Worm (Caenorhabditis elegans) whole organism, L4/young adult: ENCODE measurements around the gene F26H11.4.

ENCODE experiments used
- W03F9.2 ChIP-seq: fragments of 150-350 bp; optimal IDR thresholded peaks from 2 replicates; lab custom pipeline; 2014; ENCODE audit warnings: missing biosample characterization, missing genetic modification characterization
- dao-5 ChIP-seq: sonication (generic microtip); optimal IDR thresholded peaks from 2 replicates; lab custom pipeline; 2016; ENCODE audit warnings: missing genotype, missing genetic modification characterization, moderate library complexity, missing compliant biosample characterization
- him-1 ChIP-seq: sonication (generic microtip); optimal IDR thresholded peaks from 2 replicates; lab custom pipeline; 2016; ENCODE audit warnings: missing genotype, missing genetic modification reagents, missing genetic modification characterization, missing compliant biosample characterization

F26H11.4 gene

DNA sequence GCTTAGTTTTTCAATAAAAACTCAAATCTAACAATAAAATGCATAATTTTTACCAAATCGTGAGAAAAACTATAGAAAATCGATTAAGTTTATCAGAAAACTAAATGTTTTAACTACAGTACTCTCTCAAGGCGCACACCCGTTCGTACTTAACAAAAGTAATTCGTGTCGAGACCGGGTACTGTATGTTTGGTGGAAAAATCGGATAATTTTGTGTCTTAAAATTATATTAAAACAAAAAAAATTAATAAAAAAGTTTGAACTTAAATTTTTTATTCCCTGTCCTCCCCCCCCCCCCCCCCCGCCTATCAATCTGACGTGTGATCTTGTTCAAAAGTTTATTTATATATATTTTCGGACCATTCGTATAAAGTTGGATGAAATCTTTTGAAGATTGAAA, at the start of gene F26H11.4:
F26H11.4 (plus strand) TSS at position 301 of the 400 bp plus-strand sequence.
- TF ChIP-seq W03F9.2 (no peak), him-1 (tag; lab: Kevin White, UChicago) (no peak), dao-5 (tag; lab: Kevin White, UChicago) (no peak)

DNA sequence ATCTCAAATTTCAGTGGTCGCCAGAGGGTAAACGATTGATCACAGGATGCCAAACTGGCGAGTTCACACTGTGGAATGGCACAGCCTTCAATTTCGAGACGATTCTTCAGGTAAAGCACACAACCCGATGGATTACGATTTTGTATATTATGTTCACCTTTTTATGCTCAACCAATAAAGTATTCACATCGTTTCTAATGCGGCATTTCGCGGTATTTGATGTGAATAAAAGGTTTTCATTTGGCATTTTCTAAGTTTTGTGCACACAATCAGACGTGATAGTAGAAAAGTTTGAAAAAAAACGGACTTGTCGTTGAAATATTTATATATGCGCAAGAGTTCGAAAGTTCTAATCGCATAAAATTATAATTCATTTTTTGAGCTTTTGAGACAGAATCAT, 49.4 kb upstream of the F26H11.4 start:
- TF ChIP-seq dao-5 (tag; lab: Kevin White, UChicago) (no peak), W03F9.2 (no peak), him-1 (tag; lab: Kevin White, UChicago) (no peak)

DNA sequence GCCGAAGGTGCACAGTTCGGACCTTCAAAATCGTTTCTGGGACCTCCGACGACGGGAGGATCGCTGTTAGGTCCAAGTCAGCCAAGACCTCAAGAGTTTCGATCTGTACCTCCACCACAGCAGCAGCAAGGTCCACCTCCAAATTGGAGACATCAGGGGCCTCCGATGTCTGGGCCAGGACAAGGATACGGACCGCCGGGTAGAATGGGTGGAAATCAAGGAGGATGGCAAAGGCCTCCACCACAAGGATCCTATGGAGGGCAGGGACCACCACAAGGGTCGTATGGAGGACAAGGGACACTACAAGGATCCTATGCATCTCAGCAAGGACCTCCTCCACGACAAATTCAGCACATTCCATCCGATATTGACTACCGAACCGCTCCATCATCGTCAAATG, 47.7 kb upstream of the F26H11.4 start:
- TF ChIP-seq him-1 (tag; lab: Kevin White, UChicago): no peak
- no peak for TF ChIP-seq W03F9.2
- no peak for TF ChIP-seq dao-5 (tag; lab: Kevin White, UChicago)

DNA sequence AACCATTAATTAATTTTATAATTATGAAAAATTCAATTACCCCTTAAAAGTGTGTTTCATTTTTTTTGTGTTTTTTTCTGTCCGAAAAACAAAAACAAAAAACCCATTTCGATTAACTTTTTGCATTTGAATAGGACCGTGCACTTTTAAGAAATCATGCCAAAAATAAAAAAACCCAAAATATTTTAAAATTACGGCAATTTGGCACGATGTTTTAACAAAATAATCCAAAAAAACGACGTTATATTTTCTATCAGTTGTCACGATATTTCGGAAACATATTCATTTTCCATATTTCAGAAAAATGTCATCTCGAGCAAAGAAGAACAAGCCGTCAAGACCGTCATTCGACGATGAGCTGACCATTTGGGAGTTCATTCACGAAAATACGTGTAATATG, 46.7 kb upstream of the F26H11.4 start, which contains the start of gene tebp-1:
tebp-1 (plus strand) TSS at position 301 of the 400 bp plus-strand sequence.
- TF ChIP-seq dao-5 (tag; lab: Kevin White, UChicago): no peak
- no peak for TF ChIP-seq him-1 (tag; lab: Kevin White, UChicago)
- no peak for TF ChIP-seq W03F9.2

DNA sequence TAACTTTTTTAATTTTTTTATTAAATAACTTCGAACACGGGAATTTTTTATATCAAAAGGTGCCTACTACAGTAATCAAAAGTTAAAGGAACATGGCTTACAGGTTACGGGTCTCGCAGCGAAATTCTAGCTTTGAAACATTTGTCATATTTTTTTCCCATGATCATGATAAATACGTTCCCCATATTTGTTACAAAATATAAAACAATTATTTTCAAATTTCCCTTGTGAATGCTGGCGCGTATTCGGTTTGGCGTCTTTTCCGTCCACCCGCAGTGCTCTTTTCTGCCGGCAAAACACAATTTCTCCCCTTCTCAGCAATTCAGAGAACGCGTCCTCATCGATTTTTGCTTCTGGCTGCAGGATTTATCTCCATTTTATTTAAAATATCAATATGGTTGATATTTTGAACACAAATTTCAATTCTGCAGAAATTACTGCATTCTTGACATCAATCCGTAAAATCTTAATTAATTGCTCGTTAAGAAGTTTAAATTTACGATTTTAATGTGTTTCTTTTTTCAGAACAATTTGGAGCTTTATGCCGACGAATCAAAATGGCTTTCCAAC, 43.1 kb upstream of the F26H11.4 start, which contains the start of gene imb-2:
imb-2 (plus strand) TSS at position 520 of the 570 bp plus-strand sequence.
- no peak for TF ChIP-seq him-1 (tag; lab: Kevin White, UChicago)
- TF ChIP-seq W03F9.2: peak; percentile 60
- TF ChIP-seq dao-5 (tag; lab: Kevin White, UChicago): no peak

DNA sequence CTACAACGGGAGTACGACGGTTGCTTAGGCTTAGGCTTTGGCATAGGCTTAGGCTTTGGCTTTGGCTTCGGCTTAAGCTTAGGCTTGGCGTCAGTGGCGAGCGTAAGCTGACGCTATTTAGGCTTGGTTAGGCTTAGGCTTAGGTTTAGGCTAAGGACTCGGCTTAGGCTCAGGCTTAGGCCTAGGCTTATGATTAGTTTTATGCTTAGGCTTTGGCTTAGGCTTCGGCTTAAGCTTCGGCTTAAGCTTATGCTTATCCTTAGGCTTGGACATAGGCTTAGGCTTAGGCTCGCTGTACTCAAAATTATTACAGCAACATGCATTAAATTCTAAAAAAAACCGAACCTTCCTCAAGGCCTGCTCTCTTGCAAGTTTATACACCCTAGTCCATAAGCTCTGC, 33.8 kb upstream of the F26H11.4 start:
- TF ChIP-seq him-1 (tag; lab: Kevin White, UChicago) (no peak), W03F9.2 (no peak), dao-5 (tag; lab: Kevin White, UChicago) (no peak)

DNA sequence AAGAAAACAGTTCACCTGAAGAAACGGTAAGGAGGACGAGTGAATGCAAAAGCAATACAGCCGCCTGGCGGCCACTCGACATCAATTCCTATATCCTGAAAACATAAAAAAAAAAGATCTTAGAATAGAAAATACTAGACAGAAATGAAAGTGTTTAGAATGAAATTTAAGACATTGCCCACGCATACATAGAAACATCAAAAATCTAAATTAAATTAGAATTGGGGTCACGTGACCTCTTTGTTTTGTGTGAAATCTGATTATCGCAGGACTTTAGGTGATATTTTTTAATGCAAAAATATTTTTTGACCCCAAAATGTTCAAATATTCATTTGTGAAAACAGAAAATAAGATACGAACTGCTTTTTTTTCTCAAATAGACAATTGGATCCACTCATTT, 30.6 kb upstream of the F26H11.4 start, which contains the start of gene acr-20:
acr-20 (minus strand) TSS at position 101 of the 400 bp plus-strand sequence.
- no peak for TF ChIP-seq him-1 (tag; lab: Kevin White, UChicago)
- no peak for TF ChIP-seq dao-5 (tag; lab: Kevin White, UChicago)
- TF ChIP-seq W03F9.2: no peak

DNA sequence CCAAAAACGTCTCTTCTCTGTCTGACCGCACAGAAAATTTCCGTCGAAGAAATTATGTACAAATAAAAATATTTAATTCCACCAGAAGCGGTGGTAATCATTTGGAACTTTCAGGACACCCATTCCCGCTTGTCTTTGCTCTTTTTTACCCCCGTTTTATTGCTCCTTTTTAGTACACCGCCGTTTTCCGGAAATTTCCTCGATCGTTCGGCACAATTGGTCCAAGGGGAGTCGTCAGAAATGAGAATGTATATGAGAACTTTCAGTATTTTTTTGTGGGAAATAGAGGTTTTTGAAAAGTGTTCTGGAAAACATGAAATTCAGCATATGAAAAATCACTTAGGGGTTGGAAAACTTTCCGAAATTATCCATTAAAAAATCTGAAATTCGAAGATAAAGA, 27.6 kb upstream of the F26H11.4 start:
- TF ChIP-seq him-1 (tag; lab: Kevin White, UChicago): no peak
- TF ChIP-seq dao-5 (tag; lab: Kevin White, UChicago): no peak
- no peak for TF ChIP-seq W03F9.2

DNA sequence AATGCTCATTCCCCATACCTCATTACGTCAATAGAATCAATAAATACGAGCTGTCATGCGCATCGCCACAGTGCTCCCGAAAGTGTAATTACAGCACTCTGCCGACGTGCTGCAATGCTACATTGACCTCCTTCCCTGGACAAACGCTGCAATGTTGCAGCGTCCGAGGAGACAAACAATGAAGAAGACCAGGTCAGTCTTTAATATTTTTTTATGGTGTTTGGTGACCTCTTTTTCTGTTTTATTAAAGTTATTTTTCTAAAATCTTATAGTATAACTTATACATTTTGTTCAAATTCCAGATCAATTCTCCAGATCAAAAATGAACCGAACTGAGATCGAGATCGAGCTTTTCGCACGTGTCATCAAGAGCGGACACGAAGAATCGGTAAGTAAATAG, 27.0 kb upstream of the F26H11.4 start, which contains the start of gene sdz-26:
sdz-26 (plus strand) TSS at position 301 of the 400 bp plus-strand sequence.
- TF ChIP-seq dao-5 (tag; lab: Kevin White, UChicago) (no peak), him-1 (tag; lab: Kevin White, UChicago) (no peak), W03F9.2 (no peak)

DNA sequence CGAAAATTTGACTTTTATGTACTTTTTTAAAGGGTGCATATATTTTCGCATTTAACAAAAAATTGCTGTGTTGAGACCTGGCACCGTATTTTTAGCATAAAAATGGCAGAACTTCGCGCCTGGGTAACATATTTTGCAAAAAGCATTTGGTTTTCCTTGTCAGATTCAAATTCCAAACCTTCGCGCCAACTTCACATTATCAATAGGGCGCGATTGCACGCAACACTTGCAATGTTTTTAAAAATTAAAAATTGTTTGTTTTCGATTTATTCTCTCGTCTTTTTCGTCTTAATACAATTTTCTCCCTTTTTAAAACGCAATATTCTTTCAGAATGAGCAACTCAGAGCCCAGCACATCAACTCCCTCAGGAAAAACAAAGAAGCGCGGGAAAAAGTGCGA, 24.8 kb upstream of the F26H11.4 start, which contains the start of gene mes-2:
mes-2 (plus strand) TSS at position 330 of the 400 bp plus-strand sequence.
- TF ChIP-seq W03F9.2: peak; percentile 69
- TF ChIP-seq dao-5 (tag; lab: Kevin White, UChicago): no peak

DNA sequence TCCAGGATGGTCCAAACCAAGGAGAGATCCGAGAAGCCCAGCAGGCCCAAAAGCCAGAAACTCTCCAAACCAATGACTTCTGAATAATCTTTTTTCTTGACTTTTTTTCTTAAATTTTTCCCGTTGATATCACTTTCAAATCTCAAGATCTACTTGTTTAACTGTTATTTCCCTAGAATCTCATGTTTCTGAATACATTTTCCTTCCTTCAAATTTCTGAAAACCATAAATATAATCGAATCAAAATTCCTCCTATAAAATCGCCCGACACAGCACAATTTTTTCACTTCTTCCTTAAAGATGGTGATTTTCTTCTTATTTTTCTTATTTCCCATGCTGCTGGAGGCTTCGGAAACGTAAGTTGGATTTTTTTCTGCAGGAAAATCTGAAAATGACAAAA, 20.2 kb upstream of the F26H11.4 start, which contains the start of gene F26H11.8:
F26H11.8 (plus strand) TSS at position 301 of the 400 bp plus-strand sequence.
- TF ChIP-seq him-1 (tag; lab: Kevin White, UChicago) (no peak), W03F9.2 (no peak), dao-5 (tag; lab: Kevin White, UChicago) (no peak)

DNA sequence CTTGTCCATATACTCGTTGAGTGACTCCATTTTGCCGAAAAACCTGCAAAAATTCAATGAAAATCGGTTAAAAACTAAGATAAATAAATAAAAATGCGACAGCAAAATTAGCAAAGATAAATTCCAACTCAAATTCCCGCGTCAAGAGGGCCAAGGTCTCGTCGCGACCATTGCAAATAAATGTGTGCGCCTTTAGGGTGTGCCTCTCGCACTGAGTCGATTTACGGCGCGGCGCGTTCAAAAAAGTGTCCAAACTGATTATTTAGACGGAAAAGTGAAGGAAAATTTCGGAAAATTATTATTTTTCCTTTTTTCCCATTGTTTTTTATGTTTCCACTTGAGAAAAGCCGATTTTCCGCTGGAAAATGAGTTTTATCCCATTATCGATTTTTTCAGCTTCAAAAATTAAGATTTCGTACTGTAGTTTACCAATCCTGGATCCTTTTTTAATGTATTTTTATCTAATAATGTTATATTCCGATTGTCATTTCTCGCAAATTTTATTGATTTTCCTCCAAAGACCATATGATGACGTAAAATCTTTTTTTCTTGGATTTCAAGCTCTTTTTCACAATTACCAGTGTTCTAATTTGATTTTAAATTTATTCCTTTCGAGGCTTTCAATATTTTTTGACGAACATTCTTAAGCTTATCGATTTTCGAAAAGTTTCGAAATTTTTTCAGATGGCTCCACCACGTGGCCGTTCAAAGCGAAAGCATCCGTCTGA, 18.2 kb upstream of the F26H11.4 start, which contains the start of the genes kbp-3 and nurf-1:
kbp-3 (minus strand) TSS at position 43 of the 728 bp plus-strand sequence.
nurf-1 (plus strand) TSS at position 678 of the 728 bp plus-strand sequence.
- TF ChIP-seq him-1 (tag; lab: Kevin White, UChicago) (no peak), W03F9.2 (peak; percentile 68)

DNA sequence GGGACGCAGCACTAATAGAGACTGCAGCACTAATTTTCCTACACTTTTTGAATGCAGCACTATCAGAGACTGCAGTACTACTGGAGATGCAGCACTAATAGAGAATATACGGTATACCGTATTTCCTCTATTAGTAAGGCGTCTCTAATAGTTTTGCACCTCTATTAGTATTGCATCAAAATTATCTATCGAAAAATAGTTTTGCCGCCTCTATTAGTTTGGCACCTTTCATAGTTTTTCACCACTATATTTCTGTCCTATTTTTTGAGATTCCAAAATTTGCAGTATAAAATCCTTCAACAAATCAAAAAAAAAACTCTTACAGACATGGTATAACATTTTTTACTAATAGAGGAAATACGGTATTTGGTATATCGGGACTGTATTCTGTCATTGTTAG, 14.6 kb upstream of the F26H11.4 start:
- TF ChIP-seq him-1 (tag; lab: Kevin White, UChicago): no peak
- no peak for TF ChIP-seq dao-5 (tag; lab: Kevin White, UChicago)
- no peak for TF ChIP-seq W03F9.2

DNA sequence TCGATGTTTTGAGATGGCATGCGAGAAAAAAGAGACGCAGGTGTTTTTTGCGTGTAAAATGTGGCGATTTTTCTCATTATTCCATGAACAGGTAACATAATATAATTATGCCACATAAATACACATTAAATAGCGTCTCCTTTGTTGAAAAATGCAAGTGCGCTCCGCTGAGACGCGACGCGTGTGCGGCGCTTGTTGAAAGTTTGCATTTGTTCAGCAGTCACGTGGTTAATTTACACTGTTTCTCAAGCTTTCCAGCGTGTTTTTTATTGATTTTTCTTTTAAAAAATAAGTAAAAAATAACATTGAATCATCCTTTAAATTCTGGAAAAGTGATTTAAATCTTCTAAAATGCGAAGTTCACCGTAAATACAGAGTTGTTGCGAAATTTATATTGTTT, 8.8 kb upstream of the F26H11.4 start:
- TF ChIP-seq W03F9.2 (peak; percentile 88), dao-5 (tag; lab: Kevin White, UChicago) (no peak)
